Worm (Caenorhabditis elegans): ENCODE measurements around the gene sel-10.

sel-10 gene

ce11 chrV:13862505-13862904 lies 43.3 kb downstream of the sel-10 start, which contains the start of gene srx-137:
Gene srx-137 (plus strand): TSS chrV:13862805.
- no peak for TF ChIP-seq sptf-1 (tag; optimal IDR thresholded peaks at IDR 0.05)
- TF ChIP-seq blmp-1 (tag; optimal IDR thresholded peaks at IDR 0.05): no peak
- TF ChIP-seq elt-3 (tag; optimal IDR thresholded peaks at IDR 0.05): no peak
- no peak for TF ChIP-seq nhr-12 (tag; optimal IDR thresholded peaks at IDR 0.05)
- TF ChIP-seq nhr-76 (tag; optimal IDR thresholded peaks at IDR 0.05): no peak
- TF ChIP-seq ceh-83 (GFP tag; optimal IDR thresholded peaks at IDR 0.05): no peak
- no peak for TF ChIP-seq unc-39 (tag; optimal IDR thresholded peaks at IDR 0.05)

ce11 chrV:13863700-13864099 lies 44.5 kb downstream of the sel-10 start:
- TF ChIP-seq lin-13 (tag; optimal IDR thresholded peaks at IDR 0.05) (no peak), mep-1 (tag; optimal IDR thresholded peaks at IDR 0.05) (no peak), nhr-28 (tag; optimal IDR thresholded peaks at IDR 0.05) (no peak), cnd-1 (tag; optimal IDR thresholded peaks at IDR 0.05) (no peak), ceh-43 (GFP tag; optimal IDR thresholded peaks at IDR 0.05) (no peak), ces-1 (GFP tag; optimal IDR thresholded peaks at IDR 0.05) (no peak), flh-1 (GFP tag; optimal IDR thresholded peaks at IDR 0.05) (no peak), elt-1 (tag; optimal IDR thresholded peaks at IDR 0.05; ENCODE audit: borderline replicate concordance, insufficient read depth) (no peak), lin-32 (GFP tag; optimal IDR thresholded peaks at IDR 0.05) (no peak), sptf-1 (tag; optimal IDR thresholded peaks at IDR 0.05) (no peak), tbx-8 (GFP tag; optimal IDR thresholded peaks at IDR 0.05) (no peak), blmp-1 (tag; optimal IDR thresholded peaks at IDR 0.05) (no peak)

ce11 chrV:13866353-13866752 lies 47.2 kb downstream of the sel-10 start, which contains the start of gene nhr-175:
Gene nhr-175 (plus strand): TSS chrV:13866691.
- TF ChIP-seq flh-1 (GFP tag; optimal IDR thresholded peaks at IDR 0.05): no peak
- TF ChIP-seq elt-3 (tag; optimal IDR thresholded peaks at IDR 0.05): no peak
- TF ChIP-seq lsy-2 (tag; optimal IDR thresholded peaks at IDR 0.05): no peak
- TF ChIP-seq blmp-1 (tag; optimal IDR thresholded peaks at IDR 0.05): no peak
- TF ChIP-seq tbx-8 (GFP tag; optimal IDR thresholded peaks at IDR 0.05): no peak
- TF ChIP-seq mls-2 (tag; optimal IDR thresholded peaks at IDR 0.05): no peak
- TF ChIP-seq nhr-2 (tag; optimal IDR thresholded peaks at IDR 0.05): no peak
- no peak for TF ChIP-seq nhr-12 (tag; optimal IDR thresholded peaks at IDR 0.05)
- TF ChIP-seq elt-1 (tag; optimal IDR thresholded peaks at IDR 0.05; ENCODE audit: borderline replicate concordance, insufficient read depth): peak; percentile 91
- peak; percentile 28 for TF ChIP-seq ham-2 (GFP tag; optimal IDR thresholded peaks at IDR 0.05)
- TF ChIP-seq unc-39 (tag; optimal IDR thresholded peaks at IDR 0.05): no peak
- TF ChIP-seq M03D4.4 (tag; optimal IDR thresholded peaks at IDR 0.05): no peak
- no peak for TF ChIP-seq sem-2 (GFP tag; optimal IDR thresholded peaks at IDR 0.05)
- TF ChIP-seq cnd-1 (tag; optimal IDR thresholded peaks at IDR 0.05): no peak
- TF ChIP-seq ceh-43 (GFP tag; optimal IDR thresholded peaks at IDR 0.05): no peak

ce11 chrV:13868886-13869285 lies 49.7 kb downstream of the sel-10 start:
- TF ChIP-seq drap-1 (GFP tag; optimal IDR thresholded peaks at IDR 0.05): peak; percentile 50
- TF ChIP-seq cnd-1 (tag; optimal IDR thresholded peaks at IDR 0.05): peak; percentile 58
- peak; percentile 11 for TF ChIP-seq tbx-8 (GFP tag; optimal IDR thresholded peaks at IDR 0.05)
- peak; percentile 5 for TF ChIP-seq ceh-43 (GFP tag; optimal IDR thresholded peaks at IDR 0.05)
- peak; percentile 46 for TF ChIP-seq sem-2 (GFP tag; optimal IDR thresholded peaks at IDR 0.05)
- peak; percentile 31 for TF ChIP-seq ceh-83 (GFP tag; optimal IDR thresholded peaks at IDR 0.05)

- TF ChIP-seq unc-62 (GFP tag; optimal IDR thresholded peaks at IDR 0.05) (no peak), lsy-2 (tag; optimal IDR thresholded peaks at IDR 0.05) (no peak), ceh-39 (tag; optimal IDR thresholded peaks at IDR 0.05) (no peak), ham-2 (GFP tag; optimal IDR thresholded peaks at IDR 0.05) (no peak), mls-2 (tag; optimal IDR thresholded peaks at IDR 0.05) (no peak), nhr-28 (tag; optimal IDR thresholded peaks at IDR 0.05) (no peak), ceh-43 (GFP tag; optimal IDR thresholded peaks at IDR 0.05) (no peak), mep-1 (tag; optimal IDR thresholded peaks at IDR 0.05) (no peak), M03D4.4 (tag; optimal IDR thresholded peaks at IDR 0.05) (no peak), drap-1 (GFP tag; optimal IDR thresholded peaks at IDR 0.05) (no peak), nhr-12 (tag; optimal IDR thresholded peaks at IDR 0.05) (no peak), nhr-237 (tag; optimal IDR thresholded peaks at IDR 0.05) (no peak), pha-4 (tag; optimal IDR thresholded peaks at IDR 0.05) (no peak), sptf-1 (tag; optimal IDR thresholded peaks at IDR 0.05) (no peak), snpc-4 (tag; optimal IDR thresholded peaks at IDR 0.05) (no peak), flh-1 (GFP tag; optimal IDR thresholded peaks at IDR 0.05) (no peak), unc-39 (tag; optimal IDR thresholded peaks at IDR 0.05) (no peak)
Observed at ce11 chrV:13869551-13869950, 50.4 kb downstream of the sel-10 start.

Measured in whole organism, mixed stage, embryonic.